Worm (Caenorhabditis elegans): ENCODE results near the gene C45G9.12.

C45G9.12 gene

DNA sequence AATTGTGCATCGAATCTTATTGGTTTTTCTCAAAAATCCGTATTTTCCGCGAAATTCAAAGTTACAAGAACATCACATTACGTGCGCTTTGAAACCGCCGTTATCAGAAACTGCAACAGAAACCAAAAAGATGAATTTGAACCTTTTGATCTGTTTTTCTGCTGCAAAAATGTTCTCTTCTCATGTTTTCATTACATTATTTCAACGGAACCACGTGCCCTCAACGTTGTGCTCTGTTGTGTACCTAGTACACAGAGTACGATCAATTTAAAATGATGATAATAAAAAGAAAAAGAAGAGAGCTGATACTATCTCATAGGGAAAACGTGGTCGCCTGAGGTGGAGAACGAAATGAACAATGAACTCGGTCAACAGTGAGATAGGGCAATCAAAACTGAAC is 6.7 kb upstream of the C45G9.12 start:
- TF ChIP-seq fkh-2 (tag; optimal IDR thresholded peaks at IDR 0.05): no peak
- peak; percentile 93 for TF ChIP-seq elt-2 (tag; optimal IDR thresholded peaks at IDR 0.05)
- no peak for TF ChIP-seq nhr-77 (tag; optimal IDR thresholded peaks at IDR 0.05)
- peak; percentile 7 for TF ChIP-seq elt-1 (tag; optimal IDR thresholded peaks at IDR 0.05)
- TF ChIP-seq ceh-28 (tag; optimal IDR thresholded peaks at IDR 0.05): no peak
- TF ChIP-seq nhr-43 (tag; optimal IDR thresholded peaks at IDR 0.05; ENCODE audit: poor library complexity, severe bottlenecking): peak; percentile 81
- TF ChIP-seq ztf-4 (tag; optimal IDR thresholded peaks at IDR 0.05): peak; percentile 25
- TF ChIP-seq hmg-11 (tag; optimal IDR thresholded peaks at IDR 0.05): no peak
- TF ChIP-seq daf-12 (tag; optimal IDR thresholded peaks at IDR 0.05): no peak
- TF ChIP-seq zag-1 (tag; optimal IDR thresholded peaks at IDR 0.05): no peak
- TF ChIP-seq unc-62 (GFP tag; optimal IDR thresholded peaks at IDR 0.05): no peak
- TF ChIP-seq ztf-11 (tag; optimal IDR thresholded peaks at IDR 0.05): no peak
- no peak for TF ChIP-seq lsy-12 (tag; optimal IDR thresholded peaks at IDR 0.05)
- TF ChIP-seq ZK546.5 (tag; optimal IDR thresholded peaks at IDR 0.05): no peak
- TF ChIP-seq tbx-2 (tag; optimal IDR thresholded peaks at IDR 0.05): no peak
- TF ChIP-seq eor-1 (tag; optimal IDR thresholded peaks at IDR 0.05): no peak
- no peak for TF ChIP-seq fkh-10 (GFP tag; optimal IDR thresholded peaks at IDR 0.05)
- TF ChIP-seq snpc-4 (tag; optimal IDR thresholded peaks at IDR 0.05): peak; percentile 10
- TF ChIP-seq mml-1 (tag; optimal IDR thresholded peaks at IDR 0.05): no peak
- TF ChIP-seq nhr-11 (tag; optimal IDR thresholded peaks at IDR 0.05): peak; percentile 37
- no peak for TF ChIP-seq ceh-9 (tag; optimal IDR thresholded peaks at IDR 0.05)
- TF ChIP-seq mdl-1 (tag; optimal IDR thresholded peaks at IDR 0.05): peak; percentile 43
- TF ChIP-seq egl-5 (tag; optimal IDR thresholded peaks at IDR 0.05): no peak
- TF ChIP-seq aly-2 (tag; optimal IDR thresholded peaks at IDR 0.05): no peak
- TF ChIP-seq egl-27 (tag; optimal IDR thresholded peaks at IDR 0.05): no peak
- TF ChIP-seq nhr-237 (tag; optimal IDR thresholded peaks at IDR 0.05): no peak
- TF ChIP-seq ama-1 (optimal IDR thresholded peaks at IDR 0.05): peak; percentile 26
- TF ChIP-seq fos-1 (tag; optimal IDR thresholded peaks at IDR 0.05): no peak
- TF ChIP-seq unc-39 (tag; optimal IDR thresholded peaks at IDR 0.05): no peak
- TF ChIP-seq pha-4 (tag; optimal IDR thresholded peaks at IDR 0.05): peak; percentile 93
- TF ChIP-seq lin-39 (tag; optimal IDR thresholded peaks at IDR 0.05): no peak
- TF ChIP-seq R02D3.7 (tag; optimal IDR thresholded peaks at IDR 0.05): no peak
- TF ChIP-seq nhr-23 (tag; optimal IDR thresholded peaks at IDR 0.05): peak; percentile 82
- no peak for TF ChIP-seq nhr-28 (tag; optimal IDR thresholded peaks at IDR 0.05)
- peak; percentile 99 for TF ChIP-seq pqm-1 (tag; optimal IDR thresholded peaks at IDR 0.05)
- TF ChIP-seq nhr-67 (tag; optimal IDR thresholded peaks at IDR 0.05): no peak
- TF ChIP-seq ceh-16 (tag; optimal IDR thresholded peaks at IDR 0.05): no peak
- TF ChIP-seq lin-15B (tag; optimal IDR thresholded peaks at IDR 0.05): peak; percentile 6
- no peak for TF ChIP-seq nhr-76 (tag; optimal IDR thresholded peaks at IDR 0.05)
- TF ChIP-seq nfya-1 (tag; optimal IDR thresholded peaks at IDR 0.05; ENCODE audit: insufficient read depth): peak; percentile 60
- no peak for TF ChIP-seq sea-2 (GFP tag; optimal IDR thresholded peaks at IDR 0.05)
- peak; percentile 78 for TF ChIP-seq jun-1 (tag; optimal IDR thresholded peaks at IDR 0.05)
- peak; percentile 81 for TF ChIP-seq skn-1 (tag; optimal IDR thresholded peaks at IDR 0.05)
- peak in 1 of 3 experiments; percentile 8 for TF ChIP-seq elt-3 (tag; optimal IDR thresholded peaks at IDR 0.05)
- TF ChIP-seq ceh-82 (tag; optimal IDR thresholded peaks at IDR 0.05): no peak
- no peak for TF ChIP-seq nhr-12 (tag; optimal IDR thresholded peaks at IDR 0.05)
- no peak for TF ChIP-seq nhr-25 (tag; optimal IDR thresholded peaks at IDR 0.05)

Data from whole organism, L3 larva.